Worm (Caenorhabditis elegans) whole organism, L4 larva: ENCODE data around the gene meg-2.

Experiments
- F10B5.3 ChIP-seq: sonication (generic microtip); optimal IDR thresholded peaks from 2 replicates; lab custom pipeline; 2016; ENCODE audit warnings: mild to moderate bottlenecking, missing genetic modification characterization, missing compliant biosample characterization
- aly-2 ChIP-seq: sonication (generic microtip); optimal IDR thresholded peaks from 2 replicates; lab custom pipeline; 2018; ENCODE audit warnings: missing biosample characterization, missing genetic modification characterization
- nhr-6 ChIP-seq: fragments of 150-350 bp; optimal IDR thresholded peaks from 2 replicates; lab custom pipeline; 2014; ENCODE audit warnings: missing biosample characterization, missing genetic modification characterization
- ztf-11 ChIP-seq: fragments of 150-350 bp; optimal IDR thresholded peaks from 2 replicates; lab custom pipeline; 2014; ENCODE audit warnings: missing biosample characterization, missing genetic modification characterization

DNA sequence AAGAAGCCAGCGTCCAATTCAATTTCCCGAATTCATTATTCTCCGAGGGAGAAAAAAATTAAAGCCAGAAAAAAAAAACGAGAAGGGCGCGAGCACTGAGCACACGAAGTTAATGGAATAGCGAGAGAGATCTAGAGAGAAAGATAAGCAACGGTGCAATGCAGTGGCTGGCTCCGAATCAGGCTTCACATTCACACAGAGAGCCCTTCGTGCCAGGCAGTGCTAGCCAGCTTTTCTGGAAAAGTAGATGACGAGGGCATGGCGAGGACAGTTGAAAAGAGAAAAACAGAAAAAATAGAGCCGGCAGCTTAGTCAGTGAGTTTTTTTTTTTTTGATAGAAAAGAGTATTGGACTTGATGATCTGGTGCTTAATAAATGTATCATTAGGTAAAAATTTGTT is 12.3 kb downstream of the meg-2 start:
- TF ChIP-seq F10B5.3: no peak
- no peak for TF ChIP-seq aly-2 (tag; lab: Kevin White, UChicago)
- no peak for TF ChIP-seq ztf-11
- TF ChIP-seq nhr-6 (tag; lab: Kevin White, UChicago): no peak
